Fruit fly (Drosophila melanogaster): ENCODE data around the gene PlexB.

DNA sequence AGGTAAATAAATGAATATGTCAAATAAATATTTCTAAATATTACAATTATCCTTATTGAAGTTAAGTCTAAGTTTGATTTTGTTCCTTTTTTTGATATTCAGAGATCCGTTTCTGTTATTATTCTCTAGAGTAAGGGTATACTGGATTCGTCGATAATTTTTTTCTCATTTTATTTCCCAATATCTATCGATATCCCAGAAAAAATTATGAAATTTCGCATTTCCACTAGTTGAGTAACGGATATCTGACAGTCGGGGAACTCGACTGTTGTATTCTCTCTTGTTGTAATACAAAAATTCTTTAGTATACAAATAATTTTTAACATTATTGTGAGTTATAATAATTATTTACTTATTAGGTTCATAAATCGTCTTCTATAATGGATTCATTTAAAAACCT, 42.2 kb downstream of the PlexB start:
- TF ChIP-seq Myc (optimal IDR thresholded peaks at IDR 0.05): no peak
- TF ChIP-seq psq (optimal IDR thresholded peaks at IDR 0.05): no peak
- no peak for TF ChIP-seq ttk (optimal IDR thresholded peaks at IDR 0.05)
- TF ChIP-seq Sin3A (optimal IDR thresholded peaks at IDR 0.05): no peak
- no peak for TF ChIP-seq h (optimal IDR thresholded peaks at IDR 0.05)
- TF ChIP-seq insv (optimal IDR thresholded peaks at IDR 0.05): no peak

Data from Kc167 (cell line).